Worm (Caenorhabditis elegans): Measurements from ENCODE around the gene fbxb-11.

- TF ChIP-seq ztf-11 (tag; optimal IDR thresholded peaks at IDR 0.05) (no peak), blmp-1 (tag; optimal IDR thresholded peaks at IDR 0.05) (no peak), skn-1 (tag; optimal IDR thresholded peaks at IDR 0.05) (no peak), nhr-76 (tag; optimal IDR thresholded peaks at IDR 0.05) (no peak), mep-1 (tag; optimal IDR thresholded peaks at IDR 0.05) (no peak), swsn-7 (tag; optimal IDR thresholded peaks at IDR 0.05) (no peak), nhr-11 (tag; optimal IDR thresholded peaks at IDR 0.05) (no peak), lsy-2 (tag; optimal IDR thresholded peaks at IDR 0.05) (no peak), ama-1 (optimal IDR thresholded peaks at IDR 0.05) (no peak), nhr-12 (tag; optimal IDR thresholded peaks at IDR 0.05) (no peak), fkh-10 (GFP tag; optimal IDR thresholded peaks at IDR 0.05) (no peak), nhr-77 (tag; optimal IDR thresholded peaks at IDR 0.05) (no peak), lin-13 (GFP tag; optimal IDR thresholded peaks at IDR 0.05) (no peak), lin-39 (tag; optimal IDR thresholded peaks at IDR 0.05) (no peak)
Measured at ce11 chrII:1683742-1684141, 40.7 kb upstream of the fbxb-11 start, which contains the start of gene fbxb-25.
